Worm (Caenorhabditis elegans): ENCODE results near the gene znfx-1.

DNA sequence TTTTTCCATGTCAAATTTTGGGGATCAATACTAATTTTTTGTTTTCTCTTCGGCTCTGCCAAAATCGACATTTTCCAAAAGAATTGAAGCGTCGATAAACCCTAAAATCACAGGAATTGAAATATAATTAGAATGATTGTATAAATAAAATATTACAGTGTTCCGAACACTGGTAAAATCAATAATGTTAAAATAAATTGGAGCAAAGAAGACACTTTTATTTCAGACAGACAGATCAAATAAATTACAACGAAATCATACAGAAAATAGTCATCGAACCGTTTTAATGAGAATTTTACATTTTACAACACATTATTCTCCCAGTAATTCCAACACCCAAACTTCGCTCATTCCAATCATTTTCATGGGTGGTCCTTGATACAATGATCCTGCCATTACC, 45.7 kb upstream of the znfx-1 start, which contains the start of gene T23G7.3:
- no peak for TF ChIP-seq zim-3 (tag; optimal IDR thresholded peaks at IDR 0.05)
- TF ChIP-seq ceh-58 (GFP tag; IDR thresholded peaks at IDR 0.05) = no peak
- TF ChIP-seq dpl-1 (GFP tag; optimal IDR thresholded peaks at IDR 0.05) = no peak
- no peak for TF ChIP-seq unc-62 (GFP tag; optimal IDR thresholded peaks at IDR 0.05)
- TF ChIP-seq athp-1 (tag; optimal IDR thresholded peaks at IDR 0.05) = no peak
- TF ChIP-seq ztf-22 (GFP tag; optimal IDR thresholded peaks at IDR 0.05) = no peak
- TF ChIP-seq hlh-12 (tag; optimal IDR thresholded peaks at IDR 0.05) = no peak
- TF ChIP-seq F23B12.7 (tag; optimal IDR thresholded peaks at IDR 0.05; ENCODE audit: insufficient read depth) = no peak
- no peak for TF ChIP-seq xnd-1 (tag; optimal IDR thresholded peaks at IDR 0.05)
- TF ChIP-seq nfya-1 (tag; optimal IDR thresholded peaks at IDR 0.05; ENCODE audit: borderline replicate concordance, insufficient read depth) = no peak

All from whole organism, young adult.